Worm (Caenorhabditis elegans): ENCODE measurements around the gene F49C5.11.

ce11 chrII:12530958-12531357 lies 24.7 kb upstream of the F49C5.11 start, which contains the start of gene srx-120:
- no peak for TF ChIP-seq elt-3 (tag; optimal IDR thresholded peaks at IDR 0.05)
- TF ChIP-seq pha-4 (tag; optimal IDR thresholded peaks at IDR 0.05), result no peak
- TF ChIP-seq blmp-1 (tag; optimal IDR thresholded peaks at IDR 0.05), result no peak
